Fruit fly (Drosophila melanogaster) Kc167 (cell line): ENCODE results near the gene Art1.

Experiments
- Sin3A ChIP-seq: fragments of >200 bp; optimal IDR thresholded peaks from 2 replicates; lab custom pipeline; 2018; ENCODE audit warnings: missing external identifiers
- h ChIP-seq: fragments of >200 bp; optimal IDR thresholded peaks from 3 replicates; lab custom pipeline; 2018; ENCODE audit warnings: missing external identifiers
- psq ChIP-seq: fragments of >200 bp; optimal IDR thresholded peaks from 2 replicates; lab custom pipeline; 2017; ENCODE audit warnings: missing external identifiers
- ttk ChIP-seq: sonication (Bioruptor generic); optimal IDR thresholded peaks from 2 replicates; lab custom pipeline; 2017; ENCODE audit warnings: missing external identifiers

DNA sequence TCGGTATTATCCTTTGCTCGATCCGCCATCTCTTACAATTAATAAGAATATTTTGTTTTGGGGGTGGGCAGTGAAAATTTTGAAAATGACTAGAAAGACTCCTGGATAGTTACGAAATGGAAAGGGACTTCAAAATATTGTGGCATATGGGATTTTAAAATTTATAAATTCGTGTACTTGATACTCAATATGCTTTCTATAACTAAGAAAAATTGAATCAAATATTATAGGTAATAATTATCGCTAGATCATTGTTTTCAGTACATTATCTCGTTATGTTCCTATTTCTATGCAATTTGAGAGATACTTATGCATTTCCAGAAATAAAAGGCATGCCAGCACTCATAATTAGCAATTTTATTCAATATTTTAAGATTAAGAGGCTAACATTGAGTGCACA lies 32.5 kb downstream of the Art1 start, which contains the start of gene CG14691:
- TF ChIP-seq h (lab: Kevin White, UChicago) (no peak), ttk (lab: Kevin White, UChicago) (no peak), psq (lab: Kevin White, UChicago) (no peak), Sin3A (lab: Kevin White, UChicago) (no peak)
